Comparison of ENCODE assay signal across 5 fruit fly cellular contexts in the genomic region with DNA sequence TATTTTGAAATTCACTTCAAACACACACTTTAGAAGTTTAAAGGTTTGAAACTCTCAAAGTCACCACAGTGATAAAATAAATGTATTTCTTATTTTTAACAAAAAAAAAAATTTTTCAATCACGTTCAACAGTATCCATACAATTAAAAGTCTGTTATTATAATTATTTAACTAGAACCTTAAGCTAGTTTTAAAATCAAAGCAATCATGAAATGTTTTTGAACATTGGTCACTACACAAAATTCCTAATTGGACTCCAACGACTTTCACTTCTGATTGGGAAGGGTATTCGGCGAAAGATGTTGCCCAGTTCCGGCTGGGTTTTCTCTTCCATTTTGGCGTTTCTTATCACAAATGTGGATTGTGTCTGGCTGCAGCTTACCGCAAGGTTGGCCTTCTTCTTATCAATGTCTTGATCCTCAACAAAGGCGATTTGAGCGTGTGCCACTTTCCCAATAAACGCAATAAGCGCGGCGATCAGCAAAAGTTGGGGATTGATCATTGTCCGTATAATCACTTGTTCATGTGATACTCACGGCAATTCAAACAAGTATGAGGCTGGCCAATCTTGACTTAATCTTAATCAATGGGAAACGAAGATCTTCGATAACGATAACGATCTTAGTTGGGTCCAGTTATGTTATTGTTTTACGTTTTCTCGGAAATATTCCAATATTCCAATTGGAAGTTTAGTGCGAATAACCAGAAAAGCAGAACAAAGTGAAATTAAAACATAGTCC.
TF ChIP-seq lines count a peak whose summit lies in the region.

No protein-coding gene starts in this region.

- no peak for TF ChIP-seq CTCF in whole organism, embryonic (GFP tag; optimal IDR thresholded peaks at IDR 0.05; lab: Kevin White, UChicago)

TF ChIP-seq in whole organism, adult, 20 proteins besides CTCF, POLR2A, EP300 and RAD21 (continues in another document):
- no peak for TF ChIP-seq CG7045 (GFP tag; optimal IDR thresholded peaks at IDR 0.05; lab: Kevin White, UChicago)
- TF ChIP-seq CG5204 (GFP tag; optimal IDR thresholded peaks at IDR 0.05; lab: Kevin White, UChicago), result no peak
- TF ChIP-seq Mnt (GFP tag; optimal IDR thresholded peaks at IDR 0.05; lab: Kevin White, UChicago), result peak; percentile 4
- peak; percentile 9 for TF ChIP-seq CG12768 (GFP tag; optimal IDR thresholded peaks at IDR 0.05; lab: Kevin White, UChicago)
- no peak for TF ChIP-seq tj (GFP tag; optimal IDR thresholded peaks at IDR 0.05; lab: Kevin White, UChicago)
- no peak for TF ChIP-seq CG1620 (GFP tag; optimal IDR thresholded peaks at IDR 0.05; lab: Kevin White, UChicago)
- no peak for TF ChIP-seq CG14711 (tag; optimal IDR thresholded peaks at IDR 0.05; lab: Kevin White, UChicago)
- no peak for TF ChIP-seq Clk (GFP tag; optimal IDR thresholded peaks at IDR 0.05; lab: Kevin White, UChicago)
- no peak for TF ChIP-seq toe (GFP tag; optimal IDR thresholded peaks at IDR 0.05; lab: Kevin White, UChicago)
- TF ChIP-seq Hr96 (GFP tag; optimal IDR thresholded peaks at IDR 0.05; lab: Kevin White, UChicago), result no peak
- no peak for TF ChIP-seq cnc (optimal IDR thresholded peaks at IDR 0.05; lab: Kevin White, UChicago)
- no peak for TF ChIP-seq cic (GFP tag; optimal IDR thresholded peaks at IDR 0.05; lab: Kevin White, UChicago)
- TF ChIP-seq CG7101 (tag; optimal IDR thresholded peaks at IDR 0.05; lab: Kevin White, UChicago), result peak; percentile 38
- peak; percentile 10 for TF ChIP-seq bab1 (GFP tag; optimal IDR thresholded peaks at IDR 0.05; lab: Kevin White, UChicago)
- no peak for TF ChIP-seq Crg-1 (GFP tag; optimal IDR thresholded peaks at IDR 0.05; lab: Kevin White, UChicago)
- no peak for TF ChIP-seq kay (GFP tag; lab: Kevin White, UChicago; ENCODE audit: borderline replicate concordance)
- no peak for TF ChIP-seq CG33017 (tag; optimal IDR thresholded peaks at IDR 0.05; lab: Kevin White, UChicago)

TF ChIP-seq in whole organism, embryonic, 481 proteins besides CTCF, POLR2A, EP300 and RAD21 (continues in another document):
- TF ChIP-seq CG13296 (GFP tag; optimal IDR thresholded peaks at IDR 0.05; lab: Kevin White, UChicago) (no peak), D19B (GFP tag; optimal IDR thresholded peaks at IDR 0.05; lab: Kevin White, UChicago) (no peak), Stat92E (GFP tag; optimal IDR thresholded peaks at IDR 0.05; lab: Kevin White, UChicago) (no peak), GATAe (GFP tag; conservative IDR thresholded peaks at IDR 0.05; lab: Robert Waterston, UW) (no peak), CG10543 (GFP tag; optimal IDR thresholded peaks at IDR 0.05; lab: Kevin White, UChicago) (peak; percentile 6), pnt (GFP tag; optimal IDR thresholded peaks at IDR 0.05; lab: Kevin White, UChicago) (no peak), NC2α (GFP tag; optimal IDR thresholded peaks at IDR 0.05; lab: Kevin White, UChicago) (no peak), pb (GFP tag; optimal IDR thresholded peaks at IDR 0.05; lab: Kevin White, UChicago) (no peak), pan (optimal IDR thresholded peaks at IDR 0.05; lab: Kevin White, UChicago) (no peak), pan (GFP tag; optimal IDR thresholded peaks at IDR 0.05 in 1 of 2, IDR thresholded peaks at IDR 0.05 in 1 of 2) (no peak), cas (GFP tag; IDR thresholded peaks at IDR 0.05; lab: Robert Waterston, UW) (no peak), sim (GFP tag; IDR thresholded peaks at IDR 0.05; lab: Robert Waterston, UW) (no peak), CG2889 (GFP tag; IDR thresholded peaks at IDR 0.05; lab: Robert Waterston, UW) (0 out of 3 replicates have a peak, but pooled peaks have one; percentile 21), Nf-YC (tag; optimal IDR thresholded peaks at IDR 0.05; lab: Kevin White, UChicago) (no peak), dpn (GFP tag; optimal IDR thresholded peaks at IDR 0.05; lab: Kevin White, UChicago) (peak in 1 of 2 experiments; percentile 18), Ptx1 (GFP tag; IDR thresholded peaks at IDR 0.05; lab: Robert Waterston, UW) (peak; percentile 37; the same call in 1 of the 2 replicates), CG12391 (tag; optimal IDR thresholded peaks at IDR 0.05; lab: Kevin White, UChicago) (peak; percentile 47)

TF ChIP-seq in whole organism, prepupa, 60 proteins besides CTCF, POLR2A, EP300 and RAD21 (continues in another document):
- TF ChIP-seq pdm3 (GFP tag; optimal IDR thresholded peaks at IDR 0.05; lab: Kevin White, UChicago), result no peak
- no peak for TF ChIP-seq CG11294 (GFP tag; IDR thresholded peaks at IDR 0.05; lab: Robert Waterston, UW)
- no peak for TF ChIP-seq CG11902 (GFP tag; optimal IDR thresholded peaks at IDR 0.05; lab: Kevin White, UChicago)
- TF ChIP-seq CG1621 (tag; optimal IDR thresholded peaks at IDR 0.05; lab: Kevin White, UChicago), result no peak
- TF ChIP-seq CG6792 (GFP tag; optimal IDR thresholded peaks at IDR 0.05; lab: Kevin White, UChicago), result peak; percentile 71
- TF ChIP-seq esn (GFP tag; optimal IDR thresholded peaks at IDR 0.05; lab: Kevin White, UChicago), result peak; percentile 85
- TF ChIP-seq spab (GFP tag; optimal IDR thresholded peaks at IDR 0.05; lab: Kevin White, UChicago), result no peak
- peak; percentile 59 for TF ChIP-seq CG8319 (GFP tag; optimal IDR thresholded peaks at IDR 0.05; lab: Kevin White, UChicago)
- TF ChIP-seq CG6163 (GFP tag; IDR thresholded peaks at IDR 0.05; lab: Robert Waterston, UW), result no peak
- peak; percentile 39 for TF ChIP-seq CG6808 (GFP tag; optimal IDR thresholded peaks at IDR 0.05; lab: Kevin White, UChicago)
- TF ChIP-seq Eip75B (GFP tag; optimal IDR thresholded peaks at IDR 0.05; lab: Kevin White, UChicago), result peak; percentile 59
- peak; percentile 69 for TF ChIP-seq acj6 (GFP tag; optimal IDR thresholded peaks at IDR 0.05; lab: Kevin White, UChicago)
- TF ChIP-seq svp (GFP tag; lab: Kevin White, UChicago), result peak; percentile 95
- peak; percentile 62 for TF ChIP-seq CG11762 (GFP tag; optimal IDR thresholded peaks at IDR 0.05; lab: Kevin White, UChicago; ENCODE audit: insufficient read depth)
- peak; percentile 51 for TF ChIP-seq Eip93F (GFP tag; optimal IDR thresholded peaks at IDR 0.05; lab: Kevin White, UChicago)
- TF ChIP-seq CG3919 (GFP tag; optimal IDR thresholded peaks at IDR 0.05; lab: Kevin White, UChicago), result peak; percentile 64
- TF ChIP-seq Sox102F (GFP tag; optimal IDR thresholded peaks at IDR 0.05; lab: Kevin White, UChicago), result peak; percentile 83
- peak; percentile 65 for TF ChIP-seq Hr39 (GFP tag; optimal IDR thresholded peaks at IDR 0.05; lab: Kevin White, UChicago)

TF ChIP-seq in whole organism, pupa, 21 proteins besides CTCF, POLR2A, EP300 and RAD21:
- peak; percentile 44 for TF ChIP-seq CG9948 (tag; optimal IDR thresholded peaks at IDR 0.05; lab: Kevin White, UChicago)
- peak; percentile 62 for TF ChIP-seq Snoo (tag; optimal IDR thresholded peaks at IDR 0.05; lab: Kevin White, UChicago)
- TF ChIP-seq CG8301 (tag; optimal IDR thresholded peaks at IDR 0.05; lab: Kevin White, UChicago), result peak; percentile 58
- TF ChIP-seq gl (tag; optimal IDR thresholded peaks at IDR 0.05; lab: Kevin White, UChicago), result no peak
- TF ChIP-seq CG12605 (GFP tag; IDR thresholded peaks at IDR 0.05; lab: Robert Waterston, UW), result no peak
- TF ChIP-seq CG17806 (tag; optimal IDR thresholded peaks at IDR 0.05; lab: Kevin White, UChicago), result peak; percentile 54
- TF ChIP-seq CG14655 (GFP tag; optimal IDR thresholded peaks at IDR 0.05; lab: Kevin White, UChicago), result no peak
- TF ChIP-seq CG13204 (GFP tag; optimal IDR thresholded peaks at IDR 0.05; lab: Kevin White, UChicago), result no peak
- TF ChIP-seq rn (GFP tag; IDR thresholded peaks at IDR 0.05; lab: Robert Waterston, UW), result no peak
- no peak for TF ChIP-seq CG4496 (GFP tag; IDR thresholded peaks at IDR 0.05; lab: Robert Waterston, UW)
- TF ChIP-seq CG15710 (tag; optimal IDR thresholded peaks at IDR 0.05; lab: Kevin White, UChicago), result peak; percentile 61
- peak; percentile 29 for TF ChIP-seq CG34367 (tag; optimal IDR thresholded peaks at IDR 0.05; lab: Kevin White, UChicago)
- peak; percentile 64 for TF ChIP-seq CG8159 (tag; optimal IDR thresholded peaks at IDR 0.05; lab: Kevin White, UChicago)

TF ChIP-seq in whole organism, wandering third instar larva, 38 proteins besides CTCF, POLR2A, EP300 and RAD21 (continues in another document):
- TF ChIP-seq brk (GFP tag; optimal IDR thresholded peaks at IDR 0.05; lab: Kevin White, UChicago) (no peak), Sp1 (GFP tag; optimal IDR thresholded peaks at IDR 0.05; lab: Kevin White, UChicago) (peak; percentile 76), CG9705 (GFP tag; optimal IDR thresholded peaks at IDR 0.05; lab: Kevin White, UChicago) (peak; percentile 43), fru (GFP tag; optimal IDR thresholded peaks at IDR 0.05; lab: Kevin White, UChicago) (peak; percentile 69), br (GFP tag; optimal IDR thresholded peaks at IDR 0.05; lab: Kevin White, UChicago) (peak; percentile 76), usp (GFP tag; optimal IDR thresholded peaks at IDR 0.05; lab: Kevin White, UChicago) (no peak), foxo (GFP tag; optimal IDR thresholded peaks at IDR 0.05; lab: Kevin White, UChicago) (peak in 1 of 2 experiments; percentile 73), Myc (optimal IDR thresholded peaks at IDR 0.05; lab: Kevin White, UChicago) (no peak), GATAd (GFP tag; optimal IDR thresholded peaks at IDR 0.05; lab: Kevin White, UChicago) (no peak), sv (GFP tag; optimal IDR thresholded peaks at IDR 0.05; lab: Kevin White, UChicago) (peak; percentile 6), Jra (GFP tag; optimal IDR thresholded peaks at IDR 0.05; lab: Kevin White, UChicago) (no peak), Hnf4 (GFP tag; optimal IDR thresholded peaks at IDR 0.05; lab: Kevin White, UChicago) (peak; percentile 42), HLH106 (tag; optimal IDR thresholded peaks at IDR 0.05; lab: Kevin White, UChicago) (peak; percentile 69), jim (GFP tag; optimal IDR thresholded peaks at IDR 0.05; lab: Kevin White, UChicago) (no peak), psq (GFP tag; optimal IDR thresholded peaks at IDR 0.05; lab: Kevin White, UChicago) (peak; percentile 55), sage (GFP tag; optimal IDR thresholded peaks at IDR 0.05; lab: Kevin White, UChicago) (no peak), Hr78 (GFP tag; optimal IDR thresholded peaks at IDR 0.05; lab: Kevin White, UChicago) (no peak), CG32264 (GFP tag; optimal IDR thresholded peaks at IDR 0.05; lab: Kevin White, UChicago) (no peak), Dif (GFP tag; optimal IDR thresholded peaks at IDR 0.05; lab: Kevin White, UChicago; ENCODE audit: partially characterized antibody) (no peak), rgr (GFP tag; optimal IDR thresholded peaks at IDR 0.05; lab: Kevin White, UChicago) (peak; percentile 68), CrebA (GFP tag; optimal IDR thresholded peaks at IDR 0.05; lab: Kevin White, UChicago; ENCODE audit: borderline replicate concordance) (no peak), pan (optimal IDR thresholded peaks at IDR 0.05; lab: Kevin White, UChicago) (no peak), N (GFP tag; optimal IDR thresholded peaks at IDR 0.05; lab: Kevin White, UChicago) (no peak), Mio (GFP tag; optimal IDR thresholded peaks at IDR 0.05; lab: Kevin White, UChicago) (no peak), h (GFP tag; optimal IDR thresholded peaks at IDR 0.05; lab: Kevin White, UChicago) (peak; percentile 75), Abd-B (GFP tag; optimal IDR thresholded peaks at IDR 0.05; lab: Kevin White, UChicago) (no peak)
